Fruit fly (Drosophila melanogaster): Measurements from ENCODE around the gene E23.

dm6 chr2L:3361821-3362220 is 7.2 kb upstream of the E23 start:
- TF ChIP-seq rn (GFP tag; IDR thresholded peaks at IDR 0.05) (no peak), CG4496 (GFP tag; IDR thresholded peaks at IDR 0.05) (no peak), Ets98B (GFP tag; IDR thresholded peaks at IDR 0.05) (no peak), CG14655 (GFP tag; optimal IDR thresholded peaks at IDR 0.05) (no peak), CG9948 (tag; optimal IDR thresholded peaks at IDR 0.05) (no peak), EcR (GFP tag; optimal IDR thresholded peaks at IDR 0.05) (no peak), CG17806 (tag; optimal IDR thresholded peaks at IDR 0.05) (no peak), CG15710 (tag; optimal IDR thresholded peaks at IDR 0.05) (no peak), CG12605 (GFP tag; IDR thresholded peaks at IDR 0.05) (no peak)

All from whole organism, pupa.